Worm (Caenorhabditis elegans): ENCODE results near the gene F07G11.2.

DNA sequence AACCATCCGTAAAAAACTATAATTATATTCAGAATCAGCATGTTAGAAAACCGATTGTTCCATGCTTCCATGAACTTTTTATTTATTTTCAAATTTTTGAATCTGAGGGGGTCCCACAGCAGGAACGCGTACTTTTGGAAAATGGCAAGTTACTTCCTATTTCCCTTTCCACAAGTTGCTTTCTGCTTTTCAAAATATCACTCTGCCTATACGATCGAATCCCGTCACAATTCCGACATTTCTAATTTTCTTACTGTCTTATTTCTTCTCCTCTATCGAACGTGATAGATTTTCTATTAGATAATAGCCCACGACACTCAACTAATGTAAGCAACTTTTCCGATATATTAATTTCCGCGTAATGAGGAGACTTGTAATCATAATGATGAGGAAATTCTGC, 29.1 kb upstream of the F07G11.2 start, which contains the start of gene C13A2.5:
- TF ChIP-seq unc-62 (GFP tag; optimal IDR thresholded peaks at IDR 0.05), result no peak
- TF ChIP-seq lin-39 (tag; optimal IDR thresholded peaks at IDR 0.05), result no peak
- no peak for TF ChIP-seq daf-12 (tag; optimal IDR thresholded peaks at IDR 0.05)
- TF ChIP-seq aly-2 (tag; optimal IDR thresholded peaks at IDR 0.05), result no peak
- TF ChIP-seq nhr-12 (tag; optimal IDR thresholded peaks at IDR 0.05), result no peak
- TF ChIP-seq elt-2 (tag; optimal IDR thresholded peaks at IDR 0.05), result no peak
- no peak for TF ChIP-seq mdl-1 (tag; optimal IDR thresholded peaks at IDR 0.05)
- TF ChIP-seq nhr-237 (tag; optimal IDR thresholded peaks at IDR 0.05), result no peak
- no peak for TF ChIP-seq lin-15B (tag; optimal IDR thresholded peaks at IDR 0.05)
